Fruit fly (Drosophila melanogaster): ENCODE data around the gene Unc-76.
A peak's percentile ranks its signal among the peaks of the same experiment; 100 is the strongest.

Gene Unc-76

dm6 chrX:2125527-2126088 lies 45.2 kb downstream of the Unc-76 start (continued):
- TF ChIP-seq croc (GFP tag; conservative IDR thresholded peaks at IDR 0.05) (no peak), vvl (GFP tag; IDR thresholded peaks at IDR 0.05) (0 out of 2 replicates have a peak, but pooled peaks have one; percentile 36), Lpt (GFP tag; optimal IDR thresholded peaks at IDR 0.05) (no peak), zen2 (GFP tag; IDR thresholded peaks at IDR 0.05; ENCODE audit: partially characterized antibody) (no peak), org-1 (GFP tag; optimal IDR thresholded peaks at IDR 0.05) (no peak), CG12299 (tag; optimal IDR thresholded peaks at IDR 0.05) (no peak), CG10959 (GFP tag; IDR thresholded peaks at IDR 0.05) (no peak), gfzf (GFP tag; optimal IDR thresholded peaks at IDR 0.05) (no peak), CG17829 (tag; optimal IDR thresholded peaks at IDR 0.05) (no peak), pho (GFP tag; optimal IDR thresholded peaks at IDR 0.05) (no peak), chm (GFP tag; IDR thresholded peaks at IDR 0.05) (0 out of 2 replicates have a peak, but pooled peaks have one; percentile 39), CG11504 (tag; optimal IDR thresholded peaks at IDR 0.05) (no peak), usp (GFP tag; optimal IDR thresholded peaks at IDR 0.05) (no peak), danr (GFP tag; IDR thresholded peaks at IDR 0.05) (no peak), crol (GFP tag; IDR thresholded peaks at IDR 0.05) (peak; percentile 16; the same call in 1 of the 2 replicates), dimm (GFP tag; IDR thresholded peaks at IDR 0.05) (no peak), CG9609 (GFP tag; optimal IDR thresholded peaks at IDR 0.05) (no peak), rib (GFP tag; IDR thresholded peaks at IDR 0.05) (0 out of 2 replicates have a peak, but pooled peaks have one; percentile 24), mam (GFP tag; optimal IDR thresholded peaks at IDR 0.05) (no peak), mirr (GFP tag; optimal IDR thresholded peaks at IDR 0.05) (peak; percentile 7), Jarid2 (GFP tag; optimal IDR thresholded peaks at IDR 0.05) (peak; percentile 50), wdn (GFP tag; IDR thresholded peaks at IDR 0.05) (no peak), pfk (GFP tag; optimal IDR thresholded peaks at IDR 0.05) (peak; percentile 55), H15 (GFP tag; IDR thresholded peaks at IDR 0.05) (no peak), nerfin-2 (GFP tag; IDR thresholded peaks at IDR 0.05; ENCODE audit: partially characterized antibody) (no peak), CG17359 (tag; optimal IDR thresholded peaks at IDR 0.05) (no peak), Drgx (GFP tag; IDR thresholded peaks at IDR 0.05) (no peak), Dp (GFP tag; optimal IDR thresholded peaks at IDR 0.05) (no peak), CG3726 (GFP tag; IDR thresholded peaks at IDR 0.05) (no peak), CG1647 (GFP tag; optimal IDR thresholded peaks at IDR 0.05) (no peak), salm (tag; optimal IDR thresholded peaks at IDR 0.05) (no peak), Xrp1 (GFP tag; IDR thresholded peaks at IDR 0.05) (no peak), NK7.1 (GFP tag; optimal IDR thresholded peaks at IDR 0.05) (no peak), CG6813 (GFP tag; optimal IDR thresholded peaks at IDR 0.05) (no peak), CG2712 (tag; optimal IDR thresholded peaks at IDR 0.05) (no peak), zfh1 (GFP tag; IDR thresholded peaks at IDR 0.05) (no peak), CG34376 (GFP tag; optimal IDR thresholded peaks at IDR 0.05) (no peak), CG3281 (GFP tag; optimal IDR thresholded peaks at IDR 0.05) (no peak), CG1792 (GFP tag; optimal IDR thresholded peaks at IDR 0.05) (no peak), jing (GFP tag; optimal IDR thresholded peaks at IDR 0.05) (no peak), Ravus (GFP tag; IDR thresholded peaks at IDR 0.05) (no peak), MESR4 (GFP tag; optimal IDR thresholded peaks at IDR 0.05) (no peak), yki (optimal IDR thresholded peaks at IDR 0.05) (no peak), D19A (tag; optimal IDR thresholded peaks at IDR 0.05) (no peak), ara (GFP tag; IDR thresholded peaks at IDR 0.05) (no peak), CG6683 (GFP tag; optimal IDR thresholded peaks at IDR 0.05) (no peak), Lim3 (GFP tag; IDR thresholded peaks at IDR 0.05) (no peak), fu2 (GFP tag; optimal IDR thresholded peaks at IDR 0.05) (no peak), corto (GFP tag; optimal IDR thresholded peaks at IDR 0.05) (no peak), HmgZ (tag; optimal IDR thresholded peaks at IDR 0.05) (peak; percentile 60), CG8765 (GFP tag; IDR thresholded peaks at IDR 0.05) (no peak), CG4424 (GFP tag; optimal IDR thresholded peaks at IDR 0.05) (no peak)
